Worm (Caenorhabditis elegans): ENCODE data around the gene R03D7.2.

The R03D7.2 gene

DNA sequence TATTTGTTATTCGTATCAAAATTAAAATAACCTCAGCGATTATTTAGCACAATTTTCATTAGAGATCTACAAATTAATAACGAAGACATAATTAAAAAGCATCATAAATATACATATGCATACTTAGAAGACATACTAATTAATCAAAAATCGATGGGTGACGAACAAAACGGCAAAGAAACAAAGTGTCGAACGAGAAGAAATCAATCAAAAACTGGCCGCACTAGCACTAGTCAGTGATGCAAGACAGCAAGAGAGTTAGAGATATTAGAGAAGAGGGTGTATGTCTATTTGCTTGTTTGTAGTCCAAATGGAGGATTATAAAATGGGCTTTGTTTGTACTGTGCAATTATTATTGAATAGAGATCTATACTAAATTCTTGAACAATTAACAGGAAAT, 11.9 kb upstream of the R03D7.2 start (continued):
- peak; percentile 25 for TF ChIP-seq mxl-3 (GFP tag; optimal IDR thresholded peaks at IDR 0.05)
- TF ChIP-seq ceh-62 (tag; optimal IDR thresholded peaks at IDR 0.05), result no peak
- no peak for TF ChIP-seq zip-11 (GFP tag; IDR thresholded peaks at IDR 0.05)
- TF ChIP-seq dmd-8 (GFP tag; IDR thresholded peaks at IDR 0.05), result no peak
- TF ChIP-seq nhr-25 (tag; optimal IDR thresholded peaks at IDR 0.05; ENCODE audit: borderline replicate concordance, insufficient read depth), result no peak
- TF ChIP-seq zip-2 (tag; optimal IDR thresholded peaks at IDR 0.05), result no peak
- no peak for TF ChIP-seq ceh-82 (tag; optimal IDR thresholded peaks at IDR 0.05)
- no peak for TF ChIP-seq Y5F2A.4 (GFP tag; optimal IDR thresholded peaks at IDR 0.05)
- TF ChIP-seq ctbp-1 (GFP tag; IDR thresholded peaks at IDR 0.05), result no peak
- no peak for TF ChIP-seq lin-15B (tag; optimal IDR thresholded peaks at IDR 0.05)
- TF ChIP-seq lim-7 (GFP tag; IDR thresholded peaks at IDR 0.05), result no peak
- no peak for TF ChIP-seq nhr-10 (tag; optimal IDR thresholded peaks at IDR 0.05)
- no peak for TF ChIP-seq sdz-12 (GFP tag; optimal IDR thresholded peaks at IDR 0.05)
- TF ChIP-seq nhr-28 (tag; optimal IDR thresholded peaks at IDR 0.05), result peak; percentile 86
- no peak for TF ChIP-seq tag-97 (GFP tag; IDR thresholded peaks at IDR 0.05)
- TF ChIP-seq spr-3 (GFP tag; optimal IDR thresholded peaks at IDR 0.05), result no peak
- peak; percentile 6 for TF ChIP-seq dpl-1 (GFP tag; optimal IDR thresholded peaks at IDR 0.05)
- TF ChIP-seq mdt-29 (GFP tag; IDR thresholded peaks at IDR 0.05), result no peak

DNA sequence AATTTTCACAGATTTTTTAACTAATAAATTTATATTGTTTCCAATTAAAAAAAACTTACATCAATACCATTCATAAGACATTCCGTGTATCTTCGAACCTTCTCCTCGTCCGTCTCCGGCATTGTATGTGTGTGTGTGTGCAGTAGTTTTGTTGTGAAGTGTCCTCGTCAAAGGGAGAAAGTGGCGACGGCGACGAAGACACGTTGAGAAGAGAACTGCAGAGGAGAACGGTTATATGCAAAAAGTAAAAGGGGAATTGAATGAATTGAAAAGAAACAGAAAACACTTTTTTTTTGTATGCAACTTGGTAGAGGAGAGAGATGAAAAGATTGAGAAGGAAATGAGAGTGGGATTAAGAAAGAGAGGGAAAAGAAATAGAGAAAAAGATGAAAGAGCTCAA, 10.5 kb upstream of the R03D7.2 start:
- no peak for TF ChIP-seq hlh-11 (tag; optimal IDR thresholded peaks at IDR 0.05)
- TF ChIP-seq ceh-82 (tag; optimal IDR thresholded peaks at IDR 0.05), result no peak
- TF ChIP-seq vab-7 (GFP tag; IDR thresholded peaks at IDR 0.05), result no peak
- TF ChIP-seq saeg-2 (GFP tag; IDR thresholded peaks at IDR 0.05), result no peak
- TF ChIP-seq ZK546.5 (tag; optimal IDR thresholded peaks at IDR 0.05), result no peak
- no peak for TF ChIP-seq zfp-2 (tag; optimal IDR thresholded peaks at IDR 0.05)
- no peak for TF ChIP-seq zag-1 (tag; optimal IDR thresholded peaks at IDR 0.05)
- TF ChIP-seq zip-2 (tag; optimal IDR thresholded peaks at IDR 0.05), result no peak

DNA sequence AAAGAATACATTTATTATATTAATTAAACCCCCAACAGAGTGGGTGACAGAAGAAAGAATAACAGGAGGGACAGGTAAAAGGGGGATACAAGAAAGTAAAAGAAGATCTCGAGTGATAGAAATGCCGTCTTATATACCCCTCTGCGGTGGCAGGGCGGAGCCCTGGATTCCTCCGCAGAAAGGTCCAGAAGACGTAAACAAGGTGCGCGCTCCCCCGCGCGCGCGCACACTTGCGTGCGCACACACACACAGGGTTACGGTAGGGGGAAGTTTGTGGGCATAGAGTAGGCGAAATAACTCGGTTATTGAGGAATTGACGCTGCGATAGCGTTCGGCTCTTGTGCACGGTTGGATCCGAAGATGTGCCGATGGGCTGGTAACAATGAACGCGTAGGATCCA, 6.9 kb upstream of the R03D7.2 start, which contains the start of gene R03D7.15:
Gene R03D7.15, plus strand, starts transcription at position 299 of the 400 bp plus-strand sequence.
- 0 out of 2 replicates have a peak, but pooled peaks have one; percentile 51 for TF ChIP-seq egl-43 (GFP tag; IDR thresholded peaks at IDR 0.05)
- peak; percentile 83 for TF ChIP-seq set-16 (GFP tag; IDR thresholded peaks at IDR 0.05)

DNA sequence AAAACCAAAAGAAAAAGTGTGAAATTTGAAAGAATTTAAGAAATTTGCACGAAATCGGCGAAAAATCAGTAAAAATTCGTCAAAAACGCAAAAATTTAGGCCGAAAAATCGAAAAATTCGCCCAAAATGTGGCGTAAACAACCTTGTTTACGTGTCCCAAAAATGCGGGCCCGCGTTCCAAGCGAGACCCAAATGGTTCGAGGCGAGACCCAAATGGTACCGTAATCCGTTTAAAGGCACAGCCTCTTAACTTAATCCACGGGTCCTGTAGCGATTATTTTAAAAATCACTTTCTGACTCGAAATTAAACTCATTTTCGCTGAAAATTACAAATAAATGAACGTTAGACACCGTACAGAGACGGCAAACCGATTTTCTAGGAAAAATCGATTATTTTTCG, 352 bp upstream of the R03D7.2 start:
- TF ChIP-seq nhr-48 (tag; optimal IDR thresholded peaks at IDR 0.05), result no peak
- peak; percentile 81 for TF ChIP-seq F49E8.2 (tag; optimal IDR thresholded peaks at IDR 0.05; ENCODE audit: borderline replicate concordance)
- no peak for TF ChIP-seq dpl-1 (GFP tag; optimal IDR thresholded peaks at IDR 0.05)
- no peak for TF ChIP-seq skn-1 (tag; optimal IDR thresholded peaks at IDR 0.05)
- no peak for TF ChIP-seq ZK337.2 (GFP tag; IDR thresholded peaks at IDR 0.05)
- TF ChIP-seq lin-38 (GFP tag; IDR thresholded peaks at IDR 0.05), result peak; percentile 76
- TF ChIP-seq arid-1 (GFP tag; conservative IDR thresholded peaks at IDR 0.05), result 0 out of 2 replicates have a peak, but pooled peaks have one; percentile 36
- TF ChIP-seq ceh-44 (GFP tag; IDR thresholded peaks at IDR 0.05), result 0 out of 2 replicates have a peak, but pooled peaks have one; percentile 16
- TF ChIP-seq ceh-20 (GFP tag; IDR thresholded peaks at IDR 0.05), result no peak
- no peak for TF ChIP-seq attf-4 (tag; optimal IDR thresholded peaks at IDR 0.05)
- TF ChIP-seq hlh-11 (tag; optimal IDR thresholded peaks at IDR 0.05), result no peak
- no peak for TF ChIP-seq tag-97 (GFP tag; IDR thresholded peaks at IDR 0.05)
- no peak for TF ChIP-seq nhr-237 (tag; optimal IDR thresholded peaks at IDR 0.05)
- no peak for TF ChIP-seq mdt-29 (GFP tag; IDR thresholded peaks at IDR 0.05)
- TF ChIP-seq unc-130 (GFP tag; optimal IDR thresholded peaks at IDR 0.05), result peak; percentile 68
- TF ChIP-seq duxl-1 (tag; optimal IDR thresholded peaks at IDR 0.05; ENCODE audit: poor library complexity), result no peak
- TF ChIP-seq Y48G9A.11 (GFP tag; IDR thresholded peaks at IDR 0.05), result peak; percentile 69
- 0 out of 2 replicates have a peak, but pooled peaks have one; percentile 60 for TF ChIP-seq snpc-1.2 (GFP tag; IDR thresholded peaks at IDR 0.05)
- no peak for TF ChIP-seq D1046.2 (GFP tag; IDR thresholded peaks at IDR 0.05)
- no peak for TF ChIP-seq madf-5 (GFP tag; IDR thresholded peaks at IDR 0.05)
- TF ChIP-seq pha-4 (GFP tag; IDR thresholded peaks at IDR 0.05), result no peak
- TF ChIP-seq pha-4 (tag; optimal IDR thresholded peaks at IDR 0.05), result no peak
- no peak for TF ChIP-seq daf-12 (tag; optimal IDR thresholded peaks at IDR 0.05)
- no peak for TF ChIP-seq nhr-77 (tag; optimal IDR thresholded peaks at IDR 0.05)
